Worm (Caenorhabditis elegans) whole organism, young adult: ENCODE data around the gene F09D12.2.

ENCODE experiments used
- F33H1.4 ChIP-seq: fragments of 200-800 bp; sonication (Bioruptor generic); IDR thresholded peaks from 2 replicates; pipeline ENCODE4 v1.3.6; 2022; ENCODE audit warnings: missing genetic modification reagents, missing genetic modification characterization, missing compliant biosample characterization
- nfya-1 ChIP-seq: sonication (generic microtip); optimal IDR thresholded peaks from 2 replicates; lab custom pipeline; 2017; ENCODE audit warnings: antibody characterized with exemption, missing compliant biosample characterization, missing genetic modification characterization, borderline replicate concordance; ENCODE audit not compliant: insufficient read depth
- pha-4 ChIP-seq: fragments of 150-350 bp; sonication (generic microtip); optimal IDR thresholded peaks from 2 replicates; lab custom pipeline; 2014; ENCODE audit warnings: missing biosample characterization, missing genetic modification reagents, missing genetic modification characterization
- zfh-2 ChIP-seq: fragments of 200-800 bp; sonication (Bioruptor generic); conservative IDR thresholded peaks from 2 replicates; pipeline ENCODE4 v1.3.6; 2022; ENCODE audit warnings: missing genetic modification reagents, missing genetic modification characterization, missing compliant biosample characterization
- ztf-22 ChIP-seq: fragments of 200-800 bp; sonication (Bioruptor generic); optimal IDR thresholded peaks from 2 replicates; lab custom pipeline; 2018; ENCODE audit warnings: mild to moderate bottlenecking, missing genetic modification characterization, moderate library complexity, missing compliant biosample characterization
- ztf-6 ChIP-seq: fragments of 200-800 bp; sonication (Bioruptor generic); IDR thresholded peaks from 2 replicates; pipeline ENCODE4 v1.3.6; 2022; ENCODE audit warnings: missing genetic modification reagents, missing genetic modification characterization, missing compliant biosample characterization

ce11 chrIV:3491477-3491876 is 47.5 kb upstream of the F09D12.2 start, which contains the start of gene srz-78:
- TF ChIP-seq F33H1.4 (GFP tag; lab: Robert Waterston, UW) (no peak), nfya-1 (tag; lab: Kevin White, UChicago) (no peak), pha-4 (no peak), zfh-2 (no peak), ztf-22 (no peak), ztf-6 (GFP tag; lab: Robert Waterston, UW) (no peak)
